Worm (Caenorhabditis elegans): Measurements from ENCODE around the gene C25G4.17.

DNA sequence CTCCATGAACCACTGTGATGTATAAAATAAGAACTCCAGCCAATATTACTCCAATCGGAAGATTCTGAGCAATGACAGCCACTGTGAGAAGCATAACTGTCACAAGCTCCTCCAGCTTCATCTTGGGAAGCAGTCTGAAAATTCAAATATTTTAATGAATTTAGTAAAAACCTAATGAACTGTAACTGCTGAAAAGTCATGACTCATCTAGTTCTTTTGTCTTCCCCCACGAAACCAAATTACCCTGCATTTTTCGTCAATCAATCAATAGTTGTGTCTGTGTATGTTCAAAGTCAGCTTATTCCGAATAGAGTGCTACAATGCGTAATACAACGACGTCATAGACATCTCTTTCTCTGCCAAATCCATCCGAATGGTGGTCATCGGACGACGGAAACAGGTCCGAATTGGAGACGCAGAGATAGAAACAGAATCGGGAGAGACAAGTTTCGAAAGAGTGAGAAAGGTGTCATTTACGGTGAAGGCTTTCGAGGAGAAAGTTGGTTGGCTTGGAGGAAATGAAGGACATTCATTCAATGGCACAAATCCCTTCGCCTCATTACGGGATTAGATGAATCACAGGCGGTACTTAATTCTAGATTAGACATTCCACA lies 45.1 kb upstream of the C25G4.17 start:
- no peak for TF ChIP-seq him-1 (tag; optimal IDR thresholded peaks at IDR 0.05)
- TF ChIP-seq dao-5 (tag; optimal IDR thresholded peaks at IDR 0.05) = no peak
- TF ChIP-seq W03F9.2 (tag; optimal IDR thresholded peaks at IDR 0.05) = no peak

Measured in whole organism, L4/young adult.